Fruit fly (Drosophila melanogaster) whole organism, adult: ENCODE data around the gene Npc2h.

Source experiments
- CG11617 ChIP-seq: fragments of 200-800 bp; sonication (Bioruptor generic); optimal IDR thresholded peaks from 2 replicates; lab custom pipeline; 2017; ENCODE audit warnings: mild to moderate bottlenecking, missing biosample characterization, missing genetic modification reagents, missing genetic modification characterization
- CG12768 ChIP-seq: fragments of 200-800 bp; sonication (Bioruptor generic); optimal IDR thresholded peaks from 2 replicates; lab custom pipeline; 2017; ENCODE audit warnings: missing biosample characterization, missing genetic modification characterization, mild to moderate bottlenecking, moderate library complexity, missing genetic modification reagents
- CG14711 ChIP-seq: fragments of 200-800 bp; sonication (Bioruptor generic); optimal IDR thresholded peaks from 2 replicates; lab custom pipeline; 2018; ENCODE audit warnings: missing biosample characterization, mild to moderate bottlenecking, missing genetic modification characterization, moderate library complexity
- CG1620 ChIP-seq: fragments of 200-800 bp; sonication (Bioruptor generic); optimal IDR thresholded peaks from 2 replicates; lab custom pipeline; 2016; ENCODE audit warnings: missing biosample characterization, missing genetic modification characterization
- CG33017 ChIP-seq: fragments of 200-800 bp; sonication (Bioruptor generic); optimal IDR thresholded peaks from 2 replicates; lab custom pipeline; 2018; ENCODE audit warnings: missing biosample characterization, mild to moderate bottlenecking, missing genetic modification characterization, moderate library complexity
- CG5204 ChIP-seq: fragments of 200-800 bp; sonication (Bioruptor generic); optimal IDR thresholded peaks from 2 replicates; lab custom pipeline; 2016; ENCODE audit warnings: missing biosample characterization, missing genetic modification characterization
- CG7045 ChIP-seq: fragments of 200-800 bp; sonication (Bioruptor generic); optimal IDR thresholded peaks from 2 replicates; lab custom pipeline; 2017; ENCODE audit warnings: missing biosample characterization, mild to moderate bottlenecking, missing genetic modification characterization
- CG7101 ChIP-seq: fragments of 200-800 bp; sonication (Bioruptor generic); optimal IDR thresholded peaks from 2 replicates; lab custom pipeline; 2018; ENCODE audit warnings: missing biosample characterization, mild to moderate bottlenecking, missing genetic modification characterization, moderate library complexity
- Clk ChIP-seq: fragments of 200-800 bp; sonication (Bioruptor generic); optimal IDR thresholded peaks from 2 replicates; lab custom pipeline; 2017; ENCODE audit warnings: missing biosample characterization, missing genetic modification characterization
- Crg-1 ChIP-seq: fragments of 200-800 bp; sonication (Bioruptor generic); optimal IDR thresholded peaks from 2 replicates; lab custom pipeline; 2016; ENCODE audit warnings: missing biosample characterization, missing genetic modification characterization
- Hr96 ChIP-seq: fragments of 200-800 bp; sonication (Bioruptor generic); optimal IDR thresholded peaks from 2 replicates; lab custom pipeline; 2016; ENCODE audit warnings: missing biosample characterization, missing genetic modification characterization
- Mnt ChIP-seq: fragments of 200-800 bp; sonication (Bioruptor generic); optimal IDR thresholded peaks from 2 replicates; lab custom pipeline; 2016; ENCODE audit warnings: missing biosample characterization, mild to moderate bottlenecking, missing genetic modification characterization
- bab1 ChIP-seq: fragments of 200-800 bp; sonication (Bioruptor generic); optimal IDR thresholded peaks from 3 replicates; lab custom pipeline; 2019; ENCODE audit warnings: missing biosample characterization, mild to moderate bottlenecking, missing genetic modification characterization, moderate library complexity
- cic ChIP-seq: fragments of 200-800 bp; sonication (Bioruptor generic); optimal IDR thresholded peaks from 2 replicates; lab custom pipeline; 2017; ENCODE audit warnings: missing biosample characterization, mild to moderate bottlenecking, missing genetic modification characterization, moderate library complexity
- cnc ChIP-seq, 2 experiments: fragments of >200 bp; optimal IDR thresholded peaks; 2 replicates each; lab custom pipeline; 2017
- kay ChIP-seq: fragments of 200-800 bp; sonication (Bioruptor generic); peaks from one replicate; lab custom pipeline; 2016; ENCODE audit warnings: missing biosample characterization, missing genetic modification characterization, borderline replicate concordance
- ovo ChIP-seq: fragments of 200-800 bp; sonication (Bioruptor generic); optimal IDR thresholded peaks from 2 replicates; lab custom pipeline; 2016; ENCODE audit warnings: missing biosample characterization, missing genetic modification characterization
- pad ChIP-seq: fragments of 200-800 bp; sonication (Bioruptor generic); optimal IDR thresholded peaks from 3 replicates; lab custom pipeline; 2017; ENCODE audit warnings: missing biosample characterization, missing genetic modification characterization, mild to moderate bottlenecking, moderate library complexity, missing genetic modification reagents
- tj ChIP-seq: fragments of 200-800 bp; sonication (Bioruptor generic); optimal IDR thresholded peaks from 3 replicates; lab custom pipeline; 2017; ENCODE audit warnings: missing biosample characterization, mild to moderate bottlenecking, missing genetic modification characterization, moderate library complexity
- toe ChIP-seq: fragments of 200-800 bp; sonication (Bioruptor generic); optimal IDR thresholded peaks from 2 replicates; lab custom pipeline; 2016; ENCODE audit warnings: missing biosample characterization, missing genetic modification characterization

Gene Npc2h

DNA sequence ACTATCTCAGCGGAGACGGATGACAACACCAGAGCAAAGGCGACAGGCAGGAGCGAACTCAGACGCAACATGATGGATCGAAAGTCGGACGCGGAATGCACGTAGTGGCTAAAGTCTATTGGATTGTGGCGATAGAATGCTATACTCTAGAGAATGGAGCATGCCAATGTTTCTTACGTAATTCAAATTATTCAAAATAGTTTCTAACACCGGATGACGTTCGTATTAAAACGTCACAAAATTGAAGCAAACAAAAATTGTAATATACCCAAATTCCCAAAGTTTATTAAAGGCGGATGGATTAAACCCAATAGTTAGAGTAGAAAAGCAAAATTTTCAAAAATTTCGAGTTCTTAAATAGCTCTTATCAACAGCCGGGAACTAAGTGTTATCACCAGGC, at the start of gene Npc2h:
Gene Npc2h, minus strand, starts transcription at position 101 of the 400 bp plus-strand sequence.
- TF ChIP-seq kay (peak; percentile 15), CG7045 (GFP tag; lab: Kevin White, UChicago) (no peak)

DNA sequence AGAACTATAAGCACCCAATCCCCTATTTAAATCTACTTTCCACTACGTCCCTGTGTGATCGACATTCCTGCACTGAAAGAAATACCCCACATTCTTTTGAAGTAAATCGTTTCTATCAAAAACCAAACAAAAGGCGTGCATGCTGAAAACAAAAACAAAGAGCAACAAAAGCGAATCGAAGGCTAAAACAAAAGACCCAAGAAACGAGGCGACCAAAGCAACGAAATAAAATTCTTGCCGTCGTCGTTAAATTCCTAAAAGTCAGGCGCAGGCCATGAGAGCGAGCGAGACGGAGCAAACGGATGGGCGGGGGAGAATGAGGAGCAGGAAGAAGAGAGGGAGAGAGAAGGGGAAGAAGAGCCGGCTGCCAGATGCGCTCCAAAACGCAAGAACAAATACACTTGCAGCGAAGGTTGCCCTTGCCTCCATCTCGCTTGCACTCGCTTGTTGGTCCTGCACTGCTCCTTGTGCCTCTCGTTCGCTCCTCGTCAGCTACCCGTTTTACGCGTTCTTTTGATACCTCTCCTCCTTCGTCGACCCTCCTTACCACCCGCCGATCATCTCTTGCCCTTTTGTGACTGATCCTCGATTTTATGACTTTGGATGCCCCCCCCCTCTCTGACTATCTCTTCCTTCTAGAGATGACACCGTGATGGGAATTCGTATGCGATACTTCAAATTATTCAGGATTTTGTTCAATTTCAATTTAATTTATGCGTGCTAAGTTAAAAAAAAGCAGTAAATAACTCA, 48.6 kb upstream of the Npc2h start:
- TF ChIP-seq CG11617 (GFP tag; lab: Kevin White, UChicago) (no peak), pad (GFP tag; lab: Kevin White, UChicago) (peak; percentile 67), tj (GFP tag; lab: Kevin White, UChicago) (peak; percentile 88)

DNA sequence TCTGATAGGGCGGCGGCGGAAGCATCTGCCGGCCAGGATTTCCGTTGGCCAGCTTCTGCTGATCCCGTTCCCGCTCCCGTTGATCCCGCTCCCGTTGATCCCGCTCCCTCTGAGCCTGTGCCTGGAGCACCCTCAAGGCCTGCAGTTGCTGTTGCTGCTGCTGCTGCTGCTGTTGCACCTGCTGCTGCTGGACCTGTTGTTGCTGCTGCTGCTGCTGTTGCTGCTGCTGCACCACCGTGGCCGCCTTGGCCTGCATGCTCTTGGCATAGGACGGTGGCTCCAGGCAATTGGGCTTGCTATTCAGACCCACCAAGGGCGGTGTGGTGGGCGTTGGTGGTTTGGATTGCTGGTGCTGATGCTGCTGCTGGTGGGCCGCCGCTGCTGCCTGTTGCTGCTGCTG, 46.9 kb upstream of the Npc2h start:
- TF ChIP-seq pad (GFP tag; lab: Kevin White, UChicago) (no peak), cnc (optimal IDR thresholded peaks at IDR 0.05; lab: Kevin White, UChicago) (no peak)

DNA sequence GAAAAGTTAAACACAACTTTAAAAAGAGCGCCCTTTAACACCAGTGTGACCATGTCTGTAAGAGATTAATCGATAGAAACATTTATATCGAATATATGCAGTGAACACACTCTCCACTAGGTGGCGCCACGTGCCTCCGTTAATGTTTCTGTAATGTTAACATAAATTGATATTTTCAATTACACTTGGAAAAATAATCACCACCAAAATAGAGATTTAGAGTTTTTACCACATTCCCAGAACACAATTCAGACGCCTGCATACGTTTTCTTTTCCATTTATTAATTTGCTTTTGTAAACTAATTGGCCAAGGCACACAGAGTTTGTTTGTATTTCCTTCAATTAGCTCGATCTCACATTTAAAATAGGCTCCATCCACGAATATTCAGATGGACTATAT, 43.3 kb upstream of the Npc2h start:
- no peak for TF ChIP-seq Clk (GFP tag; lab: Kevin White, UChicago)
- peak; percentile 15 for TF ChIP-seq bab1 (GFP tag; lab: Kevin White, UChicago)

DNA sequence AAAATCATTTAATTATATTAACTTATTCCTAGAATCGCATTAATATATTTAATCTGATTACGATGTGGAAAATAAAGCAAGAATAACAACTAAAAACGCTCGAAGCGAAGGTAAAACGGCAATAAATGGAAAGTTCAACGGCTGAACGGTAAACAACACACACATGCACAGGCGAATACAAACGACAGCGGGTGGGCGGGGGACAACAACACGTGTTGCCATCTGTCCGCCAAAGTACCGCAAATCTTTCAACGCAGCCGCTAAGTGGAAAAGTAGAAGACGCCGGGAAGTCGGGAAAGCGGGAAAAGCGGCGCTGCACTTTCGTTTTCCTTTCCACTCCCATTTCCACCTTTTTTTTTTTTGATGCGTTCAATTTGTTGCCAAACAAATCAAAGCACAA, 36.5 kb upstream of the Npc2h start:
- TF ChIP-seq cnc (optimal IDR thresholded peaks at IDR 0.05; lab: Kevin White, UChicago) (no peak), Crg-1 (GFP tag; lab: Kevin White, UChicago) (no peak), CG33017 (tag; lab: Kevin White, UChicago) (no peak), ovo (GFP tag; lab: Kevin White, UChicago) (peak; percentile 69), bab1 (GFP tag; lab: Kevin White, UChicago) (no peak), Hr96 (GFP tag; lab: Kevin White, UChicago) (no peak), CG14711 (tag; lab: Kevin White, UChicago) (no peak), CG1620 (GFP tag; lab: Kevin White, UChicago) (no peak)

DNA sequence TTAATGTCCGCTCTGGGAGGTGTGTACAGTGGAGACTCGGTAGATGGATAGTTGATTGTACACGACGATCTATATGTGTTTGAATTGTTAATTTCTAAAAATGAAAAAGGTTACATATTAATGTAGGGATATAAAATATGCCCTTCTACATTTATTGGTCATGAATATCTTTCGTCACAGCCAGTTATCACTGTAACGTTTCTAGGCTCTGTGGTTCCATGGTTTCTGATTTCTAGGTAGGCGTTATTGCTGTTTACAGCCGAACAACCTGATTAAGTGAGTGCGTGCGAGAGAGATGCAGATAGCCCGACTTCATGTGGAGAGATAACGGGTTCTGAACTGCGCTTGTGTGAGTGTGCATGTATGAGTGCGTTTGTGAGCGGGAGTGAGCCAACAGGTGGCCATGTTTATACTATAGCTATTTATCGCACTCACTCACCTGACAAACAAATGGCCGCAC, 35.6 kb upstream of the Npc2h start:
- peak; percentile 76 for TF ChIP-seq kay
- TF ChIP-seq pad (GFP tag; lab: Kevin White, UChicago): peak; percentile 84
- TF ChIP-seq ovo (GFP tag; lab: Kevin White, UChicago): peak; percentile 96
- TF ChIP-seq CG11617 (GFP tag; lab: Kevin White, UChicago): peak; percentile 77
- peak; percentile 92 for TF ChIP-seq CG12768
- no peak for TF ChIP-seq cnc (optimal IDR thresholded peaks at IDR 0.05; lab: Kevin White, UChicago)
- peak; percentile 87 for TF ChIP-seq CG14711 (tag; lab: Kevin White, UChicago)
- TF ChIP-seq bab1 (GFP tag; lab: Kevin White, UChicago): peak; percentile 79
- peak; percentile 72 for TF ChIP-seq tj (GFP tag; lab: Kevin White, UChicago)
- TF ChIP-seq CG7045 (GFP tag; lab: Kevin White, UChicago): peak; percentile 91
- TF ChIP-seq Hr96 (GFP tag; lab: Kevin White, UChicago): peak; percentile 90
- TF ChIP-seq Crg-1 (GFP tag; lab: Kevin White, UChicago): peak; percentile 64
- peak; percentile 87 for TF ChIP-seq CG33017 (tag; lab: Kevin White, UChicago)
- peak; percentile 87 for TF ChIP-seq CG5204 (GFP tag; lab: Kevin White, UChicago)
- TF ChIP-seq Mnt: peak; percentile 76
- TF ChIP-seq cic (GFP tag; lab: Kevin White, UChicago): peak; percentile 89
- peak; percentile 85 for TF ChIP-seq CG1620 (GFP tag; lab: Kevin White, UChicago)
- TF ChIP-seq toe: peak; percentile 87
- TF ChIP-seq Clk (GFP tag; lab: Kevin White, UChicago): peak; percentile 85
- TF ChIP-seq CG7101 (tag; lab: Kevin White, UChicago): peak; percentile 92

DNA sequence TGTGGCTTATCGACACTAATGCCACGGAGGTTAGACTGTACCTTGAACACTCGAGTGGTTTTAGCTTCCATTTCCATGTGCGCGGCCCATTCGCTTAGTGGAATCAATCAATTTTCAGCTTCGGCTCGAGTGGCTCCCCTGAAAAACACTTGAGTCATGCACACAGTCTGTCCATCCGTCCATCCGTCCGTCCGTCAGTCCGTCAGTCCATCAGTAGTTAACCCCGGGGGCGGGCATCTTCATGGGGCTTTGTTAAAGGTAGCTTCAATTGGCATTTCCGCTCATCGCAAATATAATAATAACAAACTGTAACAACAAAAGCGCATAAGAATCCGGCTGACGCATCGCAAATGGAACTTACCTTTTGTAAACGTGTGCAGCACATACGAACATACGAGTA, 35.0 kb upstream of the Npc2h start:
- TF ChIP-seq CG1620 (GFP tag; lab: Kevin White, UChicago) (no peak), bab1 (GFP tag; lab: Kevin White, UChicago) (no peak), CG5204 (GFP tag; lab: Kevin White, UChicago) (no peak), CG33017 (tag; lab: Kevin White, UChicago) (no peak)

DNA sequence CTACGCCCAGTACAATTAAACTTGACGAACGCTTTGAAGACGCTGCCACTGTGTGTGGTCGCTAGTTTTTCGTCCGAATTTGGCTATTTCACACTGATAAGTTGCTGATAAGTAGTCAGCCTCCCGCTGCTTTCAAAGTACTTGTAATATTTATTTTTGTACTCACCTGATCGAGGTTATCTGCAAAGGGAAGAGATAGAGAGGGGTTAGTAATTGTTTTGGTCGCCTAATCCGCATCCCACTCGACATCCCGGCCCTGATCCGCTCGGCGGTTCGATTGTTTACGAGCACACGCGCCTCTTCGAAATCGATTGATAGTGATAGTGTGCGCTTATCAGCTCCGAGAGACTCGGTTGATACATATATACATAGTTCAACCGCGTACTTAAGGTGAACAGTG, 34.4 kb upstream of the Npc2h start:
- TF ChIP-seq kay: peak; percentile 49
- peak; percentile 27 for TF ChIP-seq cic (GFP tag; lab: Kevin White, UChicago)
- no peak for TF ChIP-seq CG12768
